Worm (Caenorhabditis elegans): ENCODE measurements around the gene nhr-286.
A peak's percentile ranks its signal among the peaks of the same experiment; 100 is the strongest.

The nhr-286 gene

ce11 chrV:7079388-7079787 is 12.0 kb downstream of the nhr-286 start:
- TF ChIP-seq R02D3.7 (tag; optimal IDR thresholded peaks at IDR 0.05): no peak
- no peak for TF ChIP-seq egl-27 (tag; optimal IDR thresholded peaks at IDR 0.05)

ce11 chrV:7078765-7079164 is 12.6 kb downstream of the nhr-286 start:
- TF ChIP-seq unc-62 (GFP tag; optimal IDR thresholded peaks at IDR 0.05) (no peak), lin-39 (tag; optimal IDR thresholded peaks at IDR 0.05) (no peak), ceh-82 (tag; optimal IDR thresholded peaks at IDR 0.05) (no peak), ztf-4 (tag; optimal IDR thresholded peaks at IDR 0.05) (no peak), pha-4 (tag; optimal IDR thresholded peaks at IDR 0.05) (no peak), ZK546.5 (tag; optimal IDR thresholded peaks at IDR 0.05) (no peak), nhr-76 (tag; optimal IDR thresholded peaks at IDR 0.05) (no peak), nhr-28 (tag; optimal IDR thresholded peaks at IDR 0.05) (no peak), egl-27 (tag; optimal IDR thresholded peaks at IDR 0.05) (no peak), nhr-25 (tag; optimal IDR thresholded peaks at IDR 0.05) (no peak), aly-2 (tag; optimal IDR thresholded peaks at IDR 0.05) (no peak), elt-1 (tag; optimal IDR thresholded peaks at IDR 0.05) (no peak), daf-12 (tag; optimal IDR thresholded peaks at IDR 0.05) (no peak), sea-2 (GFP tag; optimal IDR thresholded peaks at IDR 0.05) (no peak), ama-1 (optimal IDR thresholded peaks at IDR 0.05) (no peak), nhr-67 (tag; optimal IDR thresholded peaks at IDR 0.05) (no peak), nhr-237 (tag; optimal IDR thresholded peaks at IDR 0.05) (no peak), lsy-12 (tag; optimal IDR thresholded peaks at IDR 0.05) (no peak)

- TF ChIP-seq egl-5 (tag; optimal IDR thresholded peaks at IDR 0.05) (no peak), pqm-1 (tag; optimal IDR thresholded peaks at IDR 0.05) (peak; percentile 76), ztf-11 (tag; optimal IDR thresholded peaks at IDR 0.05) (no peak), pha-4 (tag; optimal IDR thresholded peaks at IDR 0.05) (peak; percentile 51), elt-2 (tag; optimal IDR thresholded peaks at IDR 0.05) (peak; percentile 88)
Observed at ce11 chrV:7076161-7076560, 15.2 kb downstream of the nhr-286 start.

- TF ChIP-seq ama-1 (optimal IDR thresholded peaks at IDR 0.05): no peak
- TF ChIP-seq elt-2 (tag; optimal IDR thresholded peaks at IDR 0.05): peak; percentile 48
- TF ChIP-seq pqm-1 (tag; optimal IDR thresholded peaks at IDR 0.05): peak; percentile 63
- no peak for TF ChIP-seq ceh-16 (tag; optimal IDR thresholded peaks at IDR 0.05)
Observed at ce11 chrV:7075646-7076045, 15.8 kb downstream of the nhr-286 start, which contains the start of gene npa-1. Gene npa-1, plus strand, starts transcription at chrV:7075787.

- TF ChIP-seq ceh-82 (tag; optimal IDR thresholded peaks at IDR 0.05): no peak
- no peak for TF ChIP-seq ZK546.5 (tag; optimal IDR thresholded peaks at IDR 0.05)
- TF ChIP-seq sea-2 (GFP tag; optimal IDR thresholded peaks at IDR 0.05): no peak
- TF ChIP-seq unc-62 (GFP tag; optimal IDR thresholded peaks at IDR 0.05): no peak
- TF ChIP-seq egl-5 (tag; optimal IDR thresholded peaks at IDR 0.05): no peak
- no peak for TF ChIP-seq nhr-28 (tag; optimal IDR thresholded peaks at IDR 0.05)
- no peak for TF ChIP-seq eor-1 (tag; optimal IDR thresholded peaks at IDR 0.05)
- no peak for TF ChIP-seq ztf-11 (tag; optimal IDR thresholded peaks at IDR 0.05)
- no peak for TF ChIP-seq nfya-1 (tag; optimal IDR thresholded peaks at IDR 0.05; ENCODE audit: insufficient read depth)
- no peak for TF ChIP-seq pha-4 (tag; optimal IDR thresholded peaks at IDR 0.05)
- no peak for TF ChIP-seq nhr-23 (tag; optimal IDR thresholded peaks at IDR 0.05)
- TF ChIP-seq fkh-10 (GFP tag; optimal IDR thresholded peaks at IDR 0.05): no peak
Observed at ce11 chrV:7072309-7072708, 19.1 kb downstream of the nhr-286 start, which contains the start of gene F27B10.1. Gene F27B10.1, plus strand, starts transcription at chrV:7072609.

ce11 chrV:7069605-7070004 is 21.8 kb downstream of the nhr-286 start:
- no peak for TF ChIP-seq ztf-4 (tag; optimal IDR thresholded peaks at IDR 0.05)
- TF ChIP-seq unc-62 (GFP tag; optimal IDR thresholded peaks at IDR 0.05): no peak
- TF ChIP-seq egl-5 (tag; optimal IDR thresholded peaks at IDR 0.05): no peak
- no peak for TF ChIP-seq lin-39 (tag; optimal IDR thresholded peaks at IDR 0.05)
- TF ChIP-seq elt-1 (tag; optimal IDR thresholded peaks at IDR 0.05): no peak
- no peak for TF ChIP-seq pha-4 (tag; optimal IDR thresholded peaks at IDR 0.05)
- TF ChIP-seq sea-2 (GFP tag; optimal IDR thresholded peaks at IDR 0.05): no peak
- TF ChIP-seq ZK546.5 (tag; optimal IDR thresholded peaks at IDR 0.05): no peak
- TF ChIP-seq pqm-1 (tag; optimal IDR thresholded peaks at IDR 0.05): no peak
- no peak for TF ChIP-seq daf-12 (tag; optimal IDR thresholded peaks at IDR 0.05)
- no peak for TF ChIP-seq ceh-9 (tag; optimal IDR thresholded peaks at IDR 0.05)

ce11 chrV:7068861-7069260 is 22.5 kb downstream of the nhr-286 start:
- TF ChIP-seq nhr-25 (tag; optimal IDR thresholded peaks at IDR 0.05) (no peak), ama-1 (optimal IDR thresholded peaks at IDR 0.05) (no peak), pqm-1 (tag; optimal IDR thresholded peaks at IDR 0.05) (no peak), unc-62 (GFP tag; optimal IDR thresholded peaks at IDR 0.05) (no peak), egl-27 (tag; optimal IDR thresholded peaks at IDR 0.05) (no peak), pha-4 (tag; optimal IDR thresholded peaks at IDR 0.05) (no peak), zag-1 (tag; optimal IDR thresholded peaks at IDR 0.05) (no peak), lsy-12 (tag; optimal IDR thresholded peaks at IDR 0.05) (no peak), nhr-28 (tag; optimal IDR thresholded peaks at IDR 0.05) (no peak), ZK546.5 (tag; optimal IDR thresholded peaks at IDR 0.05) (no peak), nhr-77 (tag; optimal IDR thresholded peaks at IDR 0.05) (no peak), lin-39 (tag; optimal IDR thresholded peaks at IDR 0.05) (no peak), ztf-4 (tag; optimal IDR thresholded peaks at IDR 0.05) (no peak), fkh-2 (tag; optimal IDR thresholded peaks at IDR 0.05) (no peak), elt-3 (tag; optimal IDR thresholded peaks at IDR 0.05) (no peak), nhr-11 (tag; optimal IDR thresholded peaks at IDR 0.05) (no peak), ceh-28 (tag; optimal IDR thresholded peaks at IDR 0.05) (no peak), unc-39 (tag; optimal IDR thresholded peaks at IDR 0.05) (no peak), ztf-11 (tag; optimal IDR thresholded peaks at IDR 0.05) (no peak)
